Fruit fly (Drosophila melanogaster): ENCODE measurements around the gene CG6996.

CG6996 gene

DNA sequence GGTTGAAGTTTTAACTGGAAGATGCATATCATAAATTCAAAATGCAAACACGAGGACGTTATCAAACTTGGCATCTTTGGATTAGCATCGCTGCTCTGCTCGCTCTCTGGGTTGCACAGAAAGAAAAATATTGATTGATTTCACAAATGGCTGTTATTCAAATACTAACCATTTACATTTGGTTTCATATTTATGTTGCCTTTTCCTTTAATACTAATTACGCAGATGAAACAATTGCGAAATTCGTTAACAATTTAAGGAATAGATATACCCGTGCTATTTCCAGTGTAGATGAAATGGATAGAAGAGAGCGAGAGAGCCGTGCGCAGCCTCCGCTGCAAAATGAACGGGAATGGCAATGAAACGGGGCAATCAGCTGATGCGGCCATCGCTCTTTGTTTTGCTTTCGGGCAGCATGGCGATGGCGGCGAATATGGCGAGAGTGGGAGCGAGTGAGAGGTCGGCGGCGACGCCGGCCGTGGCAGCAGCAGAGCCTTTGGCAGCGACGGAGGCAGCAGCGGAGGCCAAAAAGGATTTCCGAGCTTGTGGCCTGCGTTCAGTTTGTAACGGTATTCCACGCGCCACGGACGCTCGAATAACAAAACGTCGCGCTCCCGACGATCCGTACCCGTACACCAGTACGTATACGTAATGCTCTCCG lies 40.3 kb downstream of the CG6996 start, which contains the start of gene rdgC (continued):
- TF ChIP-seq lmd (GFP tag; IDR thresholded peaks at IDR 0.05) (peak; percentile 96), CG13296 (GFP tag; optimal IDR thresholded peaks at IDR 0.05) (peak; percentile 93), Bdp1 (GFP tag; optimal IDR thresholded peaks at IDR 0.05) (peak; percentile 86), ftz-f1 (GFP tag; optimal IDR thresholded peaks at IDR 0.05) (peak; percentile 77), so (GFP tag; IDR thresholded peaks at IDR 0.05) (peak; percentile 96), sqz (GFP tag; optimal IDR thresholded peaks at IDR 0.05) (peak; percentile 82), CoRest (tag; optimal IDR thresholded peaks at IDR 0.05) (peak; percentile 94), nau (GFP tag; optimal IDR thresholded peaks at IDR 0.05) (peak; percentile 95), pros (GFP tag; optimal IDR thresholded peaks at IDR 0.05) (no peak), CkIIα-i1 (GFP tag; IDR thresholded peaks at IDR 0.05) (peak; percentile 93), Hr39 (optimal IDR thresholded peaks at IDR 0.05) (no peak), CG9932 (GFP tag; IDR thresholded peaks at IDR 0.05) (peak; percentile 89), jigr1 (GFP tag; IDR thresholded peaks at IDR 0.05) (peak; percentile 90), CG9437 (GFP tag; optimal IDR thresholded peaks at IDR 0.05) (peak; percentile 85), CTCF (GFP tag; optimal IDR thresholded peaks at IDR 0.05) (peak; percentile 62), ci (GFP tag; IDR thresholded peaks at IDR 0.05) (peak; percentile 99), hbn (GFP tag; IDR thresholded peaks at IDR 0.05; ENCODE audit: partially characterized antibody) (no peak), sr (GFP tag; IDR thresholded peaks at IDR 0.05) (peak; percentile 94), CG3726 (GFP tag; IDR thresholded peaks at IDR 0.05) (peak; percentile 93), CG14965 (GFP tag; optimal IDR thresholded peaks at IDR 0.05; ENCODE audit: borderline replicate concordance) (peak; percentile 81), z (GFP tag; IDR thresholded peaks at IDR 0.05) (peak; percentile 76), CG12942 (GFP tag; optimal IDR thresholded peaks at IDR 0.05) (peak; percentile 93), Six4 (GFP tag; optimal IDR thresholded peaks at IDR 0.05) (peak; percentile 95), Dref (GFP tag; IDR thresholded peaks at IDR 0.05) (0 out of 2 replicates have a peak, but pooled peaks have one; percentile 30), crol (GFP tag; IDR thresholded peaks at IDR 0.05) (peak; percentile 26; the same call in 1 of the 2 replicates), NC2β (GFP tag; optimal IDR thresholded peaks at IDR 0.05) (peak; percentile 93), shn (GFP tag; optimal IDR thresholded peaks at IDR 0.05) (peak; percentile 90), CG17912 (GFP tag; optimal IDR thresholded peaks at IDR 0.05) (peak; percentile 83), ase (GFP tag; IDR thresholded peaks at IDR 0.05) (peak; percentile 96), seq (GFP tag; IDR thresholded peaks at IDR 0.05) (peak; percentile 95), CG1024 (GFP tag; IDR thresholded peaks at IDR 0.05) (peak; percentile 94), repo (GFP tag; optimal IDR thresholded peaks at IDR 0.05) (peak; percentile 95), Atf-2 (GFP tag; optimal IDR thresholded peaks at IDR 0.05) (peak; percentile 91), CG12071 (GFP tag; optimal IDR thresholded peaks at IDR 0.05) (peak; percentile 98), Doc2 (GFP tag; IDR thresholded peaks at IDR 0.05) (peak; percentile 89), Xbp1 (GFP tag; optimal IDR thresholded peaks at IDR 0.05) (peak; percentile 96), dati (GFP tag; IDR thresholded peaks at IDR 0.05) (peak; percentile 94), CG6254 (GFP tag; optimal IDR thresholded peaks at IDR 0.05) (peak; percentile 85), CG11504 (tag; optimal IDR thresholded peaks at IDR 0.05) (peak; percentile 96), Myb (GFP tag; optimal IDR thresholded peaks at IDR 0.05) (peak; percentile 85), CG12744 (GFP tag; optimal IDR thresholded peaks at IDR 0.05) (peak; percentile 92), gem (tag; optimal IDR thresholded peaks at IDR 0.05) (peak; percentile 97), fru (optimal IDR thresholded peaks at IDR 0.05) (no peak), kah (GFP tag; optimal IDR thresholded peaks at IDR 0.05) (peak; percentile 87), CG7963 (GFP tag; IDR thresholded peaks at IDR 0.05; ENCODE audit: partially characterized antibody) (no peak), NfI (GFP tag; optimal IDR thresholded peaks at IDR 0.05) (peak; percentile 96), Hr51 (GFP tag; optimal IDR thresholded peaks at IDR 0.05) (peak; percentile 91 to 97), C15 (GFP tag; IDR thresholded peaks at IDR 0.05) (peak; percentile 95), hkb (optimal IDR thresholded peaks at IDR 0.05) (no peak), hkb (GFP tag; IDR thresholded peaks at IDR 0.05) (peak; percentile 98), B-H2 (GFP tag; optimal IDR thresholded peaks at IDR 0.05) (peak; percentile 66), CG4730 (GFP tag; IDR thresholded peaks at IDR 0.05) (peak; percentile 96)

All from whole organism, embryonic.